Fruit fly (Drosophila melanogaster): ENCODE measurements around the gene CG34426.

DNA sequence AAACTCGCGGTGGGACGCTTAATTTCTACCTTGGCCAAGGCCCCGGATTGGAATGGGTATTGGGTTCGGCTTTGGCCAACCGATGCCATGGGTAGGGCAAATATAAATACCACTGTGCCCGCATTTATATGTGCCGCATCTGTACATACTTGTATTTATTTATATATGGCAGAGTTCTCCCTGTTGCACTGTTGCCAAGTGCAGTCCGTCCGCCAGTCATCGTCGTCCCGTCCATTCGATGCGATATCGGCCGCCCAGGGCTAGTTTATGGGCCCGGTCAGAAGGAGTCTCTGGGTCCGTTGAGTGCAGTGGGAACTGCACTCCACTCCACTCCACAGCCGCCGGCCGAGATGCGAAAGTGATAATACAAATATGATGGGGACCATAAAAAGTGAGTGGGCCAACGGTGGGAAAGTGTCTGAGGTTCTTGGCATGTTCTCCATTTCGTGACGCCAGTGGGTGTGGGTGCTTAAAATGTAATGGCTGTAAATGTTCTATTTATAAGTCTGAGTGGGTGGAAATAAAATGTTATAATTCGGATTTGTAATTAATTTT is 20.7 kb downstream of the CG34426 start:
- TF ChIP-seq CTCF (optimal IDR thresholded peaks at IDR 0.05) (no peak), CG8478 (optimal IDR thresholded peaks at IDR 0.05) (no peak)

Measured in S2 (cell line).